Worm (Caenorhabditis elegans): Measurements from ENCODE around the gene fbl-1.

DNA sequence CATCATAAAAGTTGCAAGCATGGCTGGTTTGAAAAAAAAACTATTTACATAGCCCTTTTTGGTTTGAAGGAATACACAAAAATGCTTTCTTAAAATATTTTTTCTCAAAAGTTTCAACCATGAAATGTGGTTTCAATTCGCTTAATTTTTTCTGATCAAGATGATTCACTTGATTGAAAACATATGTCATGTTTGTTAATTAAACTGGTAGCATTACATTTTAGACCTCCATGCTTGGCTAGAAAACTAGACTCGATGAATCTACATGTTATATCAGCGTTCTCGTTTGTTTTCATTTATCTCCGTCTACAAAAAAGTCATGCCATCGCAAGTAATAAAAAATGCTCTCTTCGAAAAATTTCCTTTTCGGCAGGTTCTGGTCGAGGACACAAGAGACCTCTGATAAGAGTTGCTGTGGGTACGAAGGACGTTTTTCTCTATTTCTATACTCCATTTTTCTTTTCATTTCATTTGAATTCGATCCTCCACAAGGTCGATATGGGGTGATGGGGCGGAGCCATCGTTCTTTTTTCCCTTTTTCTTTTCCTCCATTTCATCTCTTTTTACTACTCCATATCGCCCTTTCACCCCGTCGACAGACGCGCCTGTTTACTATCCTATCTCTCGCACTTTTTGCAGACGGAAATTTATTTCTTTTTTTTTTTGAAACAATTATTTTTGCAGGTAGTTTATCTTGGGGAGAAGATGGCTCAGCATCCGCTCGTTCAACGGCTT, 14.8 kb upstream of the fbl-1 start, which contains the start of gene elo-1:
- TF ChIP-seq lin-13 (tag; optimal IDR thresholded peaks at IDR 0.05) (no peak), mep-1 (tag; optimal IDR thresholded peaks at IDR 0.05) (no peak), snpc-4 (tag; optimal IDR thresholded peaks at IDR 0.05) (no peak), pha-4 (tag; optimal IDR thresholded peaks at IDR 0.05) (no peak), unc-62 (GFP tag; optimal IDR thresholded peaks at IDR 0.05) (no peak), ceh-83 (GFP tag; optimal IDR thresholded peaks at IDR 0.05) (no peak), ztf-11 (tag; optimal IDR thresholded peaks at IDR 0.05) (no peak), hlh-1 (tag; optimal IDR thresholded peaks at IDR 0.05) (peak; percentile 10), elt-3 (tag; optimal IDR thresholded peaks at IDR 0.05) (no peak), tbx-8 (GFP tag; optimal IDR thresholded peaks at IDR 0.05) (no peak), blmp-1 (tag; optimal IDR thresholded peaks at IDR 0.05) (no peak), lsy-2 (tag; optimal IDR thresholded peaks at IDR 0.05) (no peak), elt-1 (tag; optimal IDR thresholded peaks at IDR 0.05; ENCODE audit: borderline replicate concordance, insufficient read depth) (no peak)
